Fruit fly (Drosophila melanogaster): ENCODE measurements around the gene CG42446.
A peak's percentile ranks its signal among the peaks of the same experiment; 100 is the strongest.

The CG42446 gene

DNA sequence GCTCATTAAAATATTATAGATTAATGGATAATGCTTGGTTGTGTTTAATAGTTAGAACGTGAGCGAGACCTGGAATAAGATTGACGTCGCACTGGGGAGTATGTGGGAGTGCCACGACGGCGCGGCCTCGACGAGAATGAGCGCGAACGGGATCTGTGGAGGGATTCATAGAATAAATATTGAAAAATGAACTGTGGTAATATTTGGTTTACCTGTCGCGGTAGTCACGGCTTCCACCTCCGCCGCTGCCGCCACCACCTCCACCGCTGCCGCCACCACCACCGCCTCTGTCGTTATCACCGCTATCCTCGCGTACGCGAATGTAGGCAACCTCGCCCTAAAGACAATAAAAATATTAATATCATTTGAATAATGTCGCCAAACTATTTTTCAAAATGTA lies 19.3 kb downstream of the CG42446 start:
- TF ChIP-seq cnc (optimal IDR thresholded peaks at IDR 0.05) (no peak), Hr96 (GFP tag; optimal IDR thresholded peaks at IDR 0.05) (no peak), cic (GFP tag; optimal IDR thresholded peaks at IDR 0.05) (peak; percentile 85), CG1620 (GFP tag; optimal IDR thresholded peaks at IDR 0.05) (no peak), CG12768 (GFP tag; optimal IDR thresholded peaks at IDR 0.05) (peak; percentile 65), CG11617 (GFP tag; optimal IDR thresholded peaks at IDR 0.05) (peak; percentile 61), CG14711 (tag; optimal IDR thresholded peaks at IDR 0.05) (no peak), Clk (GFP tag; optimal IDR thresholded peaks at IDR 0.05) (no peak), pad (GFP tag; optimal IDR thresholded peaks at IDR 0.05) (no peak), CG7101 (tag; optimal IDR thresholded peaks at IDR 0.05) (peak; percentile 14), ovo (GFP tag; optimal IDR thresholded peaks at IDR 0.05) (peak; percentile 19), CG7045 (GFP tag; optimal IDR thresholded peaks at IDR 0.05) (peak; percentile 4), kay (GFP tag; ENCODE audit: borderline replicate concordance) (peak; percentile 14)

DNA sequence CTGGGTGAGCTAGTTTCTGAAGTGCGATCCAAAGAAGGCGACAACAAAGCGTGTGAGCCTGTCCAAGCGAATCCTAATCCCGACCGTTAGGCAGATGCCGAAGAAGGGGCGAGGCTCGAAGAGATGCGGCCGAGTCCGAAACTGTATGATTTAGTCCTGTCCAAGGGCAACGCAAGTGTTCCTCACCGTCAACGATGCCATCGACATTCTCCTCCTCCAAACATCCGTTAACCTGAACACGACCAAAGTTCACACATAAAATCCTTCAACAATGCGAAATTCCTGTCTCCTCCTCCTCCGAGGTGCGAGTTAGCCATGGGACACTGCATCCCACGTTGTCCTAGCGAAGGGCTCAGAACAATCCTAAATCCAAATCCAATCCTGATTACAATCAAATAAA lies 20.4 kb downstream of the CG42446 start, which contains the start of gene Sulf1:
Gene Sulf1, minus strand, starts transcription at position 101 of the 400 bp plus-strand sequence.
- TF ChIP-seq tj (GFP tag; optimal IDR thresholded peaks at IDR 0.05) (no peak), CG5204 (GFP tag; optimal IDR thresholded peaks at IDR 0.05) (no peak), CG7045 (GFP tag; optimal IDR thresholded peaks at IDR 0.05) (no peak), Clk (GFP tag; optimal IDR thresholded peaks at IDR 0.05) (no peak), Crg-1 (GFP tag; optimal IDR thresholded peaks at IDR 0.05) (no peak), CG7101 (tag; optimal IDR thresholded peaks at IDR 0.05) (no peak), CG11617 (GFP tag; optimal IDR thresholded peaks at IDR 0.05) (no peak), cic (GFP tag; optimal IDR thresholded peaks at IDR 0.05) (no peak), CG33017 (tag; optimal IDR thresholded peaks at IDR 0.05) (no peak), kay (GFP tag; ENCODE audit: borderline replicate concordance) (no peak)

DNA sequence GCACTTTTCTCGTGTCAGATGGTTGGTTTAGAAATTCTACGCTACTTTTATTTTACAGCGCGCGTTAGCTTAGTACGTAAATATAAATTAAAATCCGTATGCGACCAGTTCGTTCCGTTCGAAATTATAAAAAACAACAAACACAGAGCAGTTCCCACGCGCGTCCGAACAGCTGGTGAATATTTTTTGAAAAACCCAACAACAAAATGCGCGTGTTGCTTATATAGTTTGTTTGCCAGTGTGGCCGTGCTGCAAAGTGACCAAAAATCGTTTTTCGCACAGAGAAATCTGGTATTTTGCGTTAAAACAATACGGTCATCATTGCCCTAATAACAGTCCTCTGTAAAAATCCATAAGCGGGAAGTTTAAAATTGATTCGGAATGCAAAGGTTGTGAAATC lies 21.6 kb downstream of the CG42446 start:
- peak; percentile 37 for TF ChIP-seq cic (GFP tag; optimal IDR thresholded peaks at IDR 0.05)
- TF ChIP-seq pad (GFP tag; optimal IDR thresholded peaks at IDR 0.05) = peak; percentile 15
- TF ChIP-seq bab1 (GFP tag; optimal IDR thresholded peaks at IDR 0.05) = peak; percentile 60
- peak; percentile 3 for TF ChIP-seq CG33017 (tag; optimal IDR thresholded peaks at IDR 0.05)
- peak; percentile 65 for TF ChIP-seq Mnt (GFP tag; optimal IDR thresholded peaks at IDR 0.05)
- no peak for TF ChIP-seq CG11617 (GFP tag; optimal IDR thresholded peaks at IDR 0.05)
- no peak for TF ChIP-seq CG5204 (GFP tag; optimal IDR thresholded peaks at IDR 0.05)

DNA sequence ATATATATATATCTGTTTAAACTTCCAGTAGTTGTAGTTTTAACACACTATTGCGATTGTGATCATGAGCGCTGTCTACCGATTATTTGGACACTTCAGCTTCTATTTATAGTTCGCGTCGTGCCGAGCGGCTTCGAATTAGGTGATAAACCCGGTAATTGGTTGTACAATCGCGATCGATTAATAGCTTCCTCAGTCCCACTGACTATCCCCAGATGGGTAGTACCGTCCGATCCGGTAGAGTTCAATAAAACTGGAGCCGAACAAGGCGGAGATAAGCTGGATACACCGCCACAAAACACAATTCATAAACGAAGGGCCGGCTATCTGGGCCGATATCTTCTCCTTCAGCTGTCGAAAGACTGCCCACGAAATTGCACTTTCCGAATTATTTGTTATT lies 22.0 kb downstream of the CG42446 start:
- no peak for TF ChIP-seq Clk (GFP tag; optimal IDR thresholded peaks at IDR 0.05)
- TF ChIP-seq ovo (GFP tag; optimal IDR thresholded peaks at IDR 0.05) = no peak
- no peak for TF ChIP-seq cic (GFP tag; optimal IDR thresholded peaks at IDR 0.05)
- TF ChIP-seq kay (GFP tag; ENCODE audit: borderline replicate concordance) = no peak
- TF ChIP-seq CG7045 (GFP tag; optimal IDR thresholded peaks at IDR 0.05) = no peak
- TF ChIP-seq bab1 (GFP tag; optimal IDR thresholded peaks at IDR 0.05) = no peak
- TF ChIP-seq CG33017 (tag; optimal IDR thresholded peaks at IDR 0.05) = no peak
- no peak for TF ChIP-seq CG1620 (GFP tag; optimal IDR thresholded peaks at IDR 0.05)
- no peak for TF ChIP-seq toe (GFP tag; optimal IDR thresholded peaks at IDR 0.05)
- TF ChIP-seq cnc (optimal IDR thresholded peaks at IDR 0.05) = no peak
- no peak for TF ChIP-seq CG5204 (GFP tag; optimal IDR thresholded peaks at IDR 0.05)
- no peak for TF ChIP-seq Mnt (GFP tag; optimal IDR thresholded peaks at IDR 0.05)
- no peak for TF ChIP-seq CG7101 (tag; optimal IDR thresholded peaks at IDR 0.05)
- no peak for TF ChIP-seq CG14711 (tag; optimal IDR thresholded peaks at IDR 0.05)
- TF ChIP-seq CG11617 (GFP tag; optimal IDR thresholded peaks at IDR 0.05) = no peak
- TF ChIP-seq tj (GFP tag; optimal IDR thresholded peaks at IDR 0.05) = no peak

DNA sequence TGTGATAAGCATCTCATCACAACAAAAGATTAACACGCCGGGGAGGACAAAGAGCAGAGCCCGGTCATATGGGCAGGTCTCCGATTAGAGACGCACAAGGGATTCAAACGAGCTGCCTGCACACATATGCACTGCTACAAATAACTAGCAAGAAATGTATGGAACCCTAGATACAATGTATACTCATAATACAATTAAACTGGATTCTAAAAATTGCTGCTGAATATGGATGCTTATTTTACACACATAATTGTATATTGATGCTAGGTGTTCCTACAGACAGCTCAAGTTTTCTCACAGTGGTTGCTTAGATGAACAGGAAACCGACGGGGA lies 22.9 kb downstream of the CG42446 start:
- TF ChIP-seq Clk (GFP tag; optimal IDR thresholded peaks at IDR 0.05) = no peak
- no peak for TF ChIP-seq CG7101 (tag; optimal IDR thresholded peaks at IDR 0.05)
- no peak for TF ChIP-seq CG14711 (tag; optimal IDR thresholded peaks at IDR 0.05)
- no peak for TF ChIP-seq CG11617 (GFP tag; optimal IDR thresholded peaks at IDR 0.05)
- no peak for TF ChIP-seq CG12768 (GFP tag; optimal IDR thresholded peaks at IDR 0.05)
- no peak for TF ChIP-seq CG1620 (GFP tag; optimal IDR thresholded peaks at IDR 0.05)
- no peak for TF ChIP-seq tj (GFP tag; optimal IDR thresholded peaks at IDR 0.05)
- no peak for TF ChIP-seq cic (GFP tag; optimal IDR thresholded peaks at IDR 0.05)
- no peak for TF ChIP-seq Mnt (GFP tag; optimal IDR thresholded peaks at IDR 0.05)
- TF ChIP-seq bab1 (GFP tag; optimal IDR thresholded peaks at IDR 0.05) = no peak
- no peak for TF ChIP-seq pad (GFP tag; optimal IDR thresholded peaks at IDR 0.05)
- no peak for TF ChIP-seq cnc (optimal IDR thresholded peaks at IDR 0.05)

DNA sequence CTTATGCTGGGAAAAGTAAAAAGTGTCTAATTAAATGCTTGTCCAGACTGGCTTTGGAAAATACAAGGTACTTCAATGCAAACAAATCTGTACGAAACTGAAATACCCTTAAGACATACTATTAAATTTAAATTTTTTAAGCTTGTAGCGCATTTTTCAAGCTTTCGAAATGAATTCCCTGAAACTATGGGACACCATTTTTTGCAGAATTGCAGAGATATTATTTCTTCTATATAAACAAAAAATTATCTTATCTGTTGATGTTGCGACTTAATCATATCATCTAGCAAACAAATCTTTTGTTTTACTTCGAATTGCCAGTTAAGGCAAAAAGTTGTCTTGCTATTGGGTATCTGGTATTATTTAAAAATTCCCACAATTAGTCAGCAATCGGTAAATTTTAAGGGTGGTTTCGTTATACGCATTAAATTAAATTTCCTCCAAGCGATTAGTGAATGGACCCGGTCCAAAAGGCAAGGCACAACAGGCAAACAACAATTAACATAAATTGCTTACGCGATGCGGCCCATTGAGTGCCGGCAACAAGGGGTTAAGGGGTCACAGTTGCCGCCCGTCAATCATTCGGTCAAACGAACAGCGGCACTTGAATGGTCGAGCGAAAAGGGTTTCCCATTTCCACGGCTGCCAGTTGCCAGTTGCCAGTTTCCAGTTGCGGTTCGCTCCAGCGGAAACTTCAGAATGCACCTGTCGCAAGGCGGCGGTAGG lies 23.4 kb downstream of the CG42446 start:
- TF ChIP-seq Crg-1 (GFP tag; optimal IDR thresholded peaks at IDR 0.05) = no peak
- TF ChIP-seq CG12768 (GFP tag; optimal IDR thresholded peaks at IDR 0.05) = peak; percentile 24
- no peak for TF ChIP-seq CG1620 (GFP tag; optimal IDR thresholded peaks at IDR 0.05)
- peak; percentile 10 for TF ChIP-seq CG33017 (tag; optimal IDR thresholded peaks at IDR 0.05)
- TF ChIP-seq kay (GFP tag; ENCODE audit: borderline replicate concordance) = peak; percentile 86
- peak; percentile 28 for TF ChIP-seq tj (GFP tag; optimal IDR thresholded peaks at IDR 0.05)
